Worm (Caenorhabditis elegans) whole organism, late embryonic: ENCODE measurements around the gene rpn-5.

Source experiments
- pat-9 ChIP-seq: fragments of 200-800 bp; sonication (Bioruptor generic); optimal IDR thresholded peaks from 2 replicates; lab custom pipeline; 2018; ENCODE audit warnings: mild to moderate bottlenecking, missing genetic modification characterization, moderate library complexity, missing compliant biosample characterization
- tbx-2 ChIP-seq: sonication (generic microtip); optimal IDR thresholded peaks from 2 replicates; lab custom pipeline; 2016; ENCODE audit warnings: missing genetic modification characterization, missing compliant biosample characterization

DNA sequence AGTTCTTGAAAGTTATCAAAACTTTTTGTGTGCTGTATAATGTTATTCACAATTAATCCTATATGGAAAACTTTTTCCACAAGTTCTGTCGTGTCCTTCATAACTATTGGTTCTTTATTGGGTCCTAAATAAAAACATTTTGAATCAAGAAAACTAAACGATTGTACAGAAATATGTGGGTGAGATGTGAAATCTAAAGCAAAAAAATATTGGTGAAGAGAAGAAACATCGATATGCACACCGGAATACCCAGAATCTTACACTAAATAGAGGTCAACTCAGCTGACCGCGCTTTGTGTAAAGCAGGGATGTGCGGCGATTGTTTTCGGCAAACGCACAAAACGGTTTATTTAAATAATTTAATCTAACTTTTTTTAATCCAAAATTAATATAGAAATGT lies 36.9 kb downstream of the rpn-5 start, which contains the start of gene T05A7.13:
- no peak for TF ChIP-seq tbx-2 (tag; lab: Kevin White, UChicago)
- no peak for TF ChIP-seq pat-9 (tag; lab: Kevin White, UChicago)
